Fruit fly (Drosophila melanogaster): ENCODE measurements around the gene CG12091.

The CG12091 gene

dm6 chr3L:1584781-1585180 lies 48.1 kb upstream of the CG12091 start (continued):
- no peak for TF ChIP-seq HLHmδ (GFP tag; optimal IDR thresholded peaks at IDR 0.05)
- no peak for TF ChIP-seq Jarid2 (GFP tag; optimal IDR thresholded peaks at IDR 0.05)
- TF ChIP-seq Six4 (GFP tag; optimal IDR thresholded peaks at IDR 0.05) = no peak
- no peak for TF ChIP-seq CG16863 (GFP tag; optimal IDR thresholded peaks at IDR 0.05)
- TF ChIP-seq CG6689 (GFP tag; IDR thresholded peaks at IDR 0.05) = peak; percentile 65
- no peak for TF ChIP-seq crol (GFP tag; IDR thresholded peaks at IDR 0.05)
- TF ChIP-seq CG32532 (GFP tag; IDR thresholded peaks at IDR 0.05) = peak; percentile 31; the same call in 1 of the 2 replicates
- peak; percentile 96 for TF ChIP-seq Drgx (GFP tag; IDR thresholded peaks at IDR 0.05)
- TF ChIP-seq CG17568 (GFP tag; optimal IDR thresholded peaks at IDR 0.05) = no peak
- no peak for TF ChIP-seq Atf-2 (GFP tag; optimal IDR thresholded peaks at IDR 0.05)
- TF ChIP-seq CG34376 (GFP tag; optimal IDR thresholded peaks at IDR 0.05) = no peak
- TF ChIP-seq aop (GFP tag; IDR thresholded peaks at IDR 0.05) = no peak
- TF ChIP-seq CG15514 (GFP tag; optimal IDR thresholded peaks at IDR 0.05) = no peak
- no peak for TF ChIP-seq dimm (GFP tag; IDR thresholded peaks at IDR 0.05)
- TF ChIP-seq C15 (GFP tag; IDR thresholded peaks at IDR 0.05) = no peak
- no peak for TF ChIP-seq CG34422 (GFP tag; IDR thresholded peaks at IDR 0.05)
- TF ChIP-seq ftz-f1 (GFP tag; optimal IDR thresholded peaks at IDR 0.05) = no peak
- TF ChIP-seq ash1 (GFP tag; optimal IDR thresholded peaks at IDR 0.05) = no peak
- peak; percentile 41; the same call in 1 of the 2 replicates for TF ChIP-seq ssp (GFP tag; IDR thresholded peaks at IDR 0.05)
- no peak for TF ChIP-seq dm (GFP tag; optimal IDR thresholded peaks at IDR 0.05)
- no peak for TF ChIP-seq CG7745 (tag; optimal IDR thresholded peaks at IDR 0.05)
- TF ChIP-seq gt (GFP tag; IDR thresholded peaks at IDR 0.05) = 0 out of 2 replicates have a peak, but pooled peaks have one; percentile 12
- no peak for TF ChIP-seq zen (tag; optimal IDR thresholded peaks at IDR 0.05)
- TF ChIP-seq dysf (GFP tag; IDR thresholded peaks at IDR 0.05) = peak; percentile 54; the same call in 1 of the 3 replicates
- TF ChIP-seq H15 (GFP tag; IDR thresholded peaks at IDR 0.05) = peak; percentile 42; the same call in 1 of the 3 replicates
- TF ChIP-seq stwl (tag; optimal IDR thresholded peaks at IDR 0.05) = no peak
- TF ChIP-seq CG1602 (GFP tag; optimal IDR thresholded peaks at IDR 0.05) = no peak
- TF ChIP-seq fd3F (GFP tag; optimal IDR thresholded peaks at IDR 0.05) = no peak
- no peak for TF ChIP-seq cad (GFP tag; optimal IDR thresholded peaks at IDR 0.05)
- TF ChIP-seq BtbVII (GFP tag; optimal IDR thresholded peaks at IDR 0.05) = no peak
- TF ChIP-seq CG13624 (GFP tag; optimal IDR thresholded peaks at IDR 0.05) = no peak
- TF ChIP-seq tll (GFP tag; optimal IDR thresholded peaks at IDR 0.05) = no peak
- no peak for TF ChIP-seq CG4328 (GFP tag; optimal IDR thresholded peaks at IDR 0.05)
- TF ChIP-seq amos (GFP tag; IDR thresholded peaks at IDR 0.05; ENCODE audit: partially characterized antibody) = no peak
- TF ChIP-seq ci (GFP tag; IDR thresholded peaks at IDR 0.05) = no peak
- no peak for TF ChIP-seq HmgZ (tag; optimal IDR thresholded peaks at IDR 0.05)
- TF ChIP-seq CG2678 (tag; optimal IDR thresholded peaks at IDR 0.05) = peak; percentile 28
- no peak for TF ChIP-seq Vsx1 (GFP tag; optimal IDR thresholded peaks at IDR 0.05)
- TF ChIP-seq BEAF-32 (GFP tag; optimal IDR thresholded peaks at IDR 0.05) = no peak
- TF ChIP-seq CG9437 (GFP tag; optimal IDR thresholded peaks at IDR 0.05) = no peak
- no peak for TF ChIP-seq zen2 (GFP tag; IDR thresholded peaks at IDR 0.05; ENCODE audit: partially characterized antibody)
- no peak for TF ChIP-seq Taf1 (GFP tag; IDR thresholded peaks at IDR 0.05)
- no peak for TF ChIP-seq CG16779 (GFP tag; IDR thresholded peaks at IDR 0.05)
- peak; percentile 69 for TF ChIP-seq dmrt99B (tag; optimal IDR thresholded peaks at IDR 0.05)
- TF ChIP-seq CG3995 (GFP tag; optimal IDR thresholded peaks at IDR 0.05) = no peak
- no peak for TF ChIP-seq CG3163 (GFP tag; optimal IDR thresholded peaks at IDR 0.05)
- no peak for TF ChIP-seq CrebB (tag; optimal IDR thresholded peaks at IDR 0.05)
- no peak for TF ChIP-seq pita (GFP tag; optimal IDR thresholded peaks at IDR 0.05)
- TF ChIP-seq sob (GFP tag; IDR thresholded peaks at IDR 0.05) = no peak
- no peak for TF ChIP-seq Oaz (GFP tag; IDR thresholded peaks at IDR 0.05)
- no peak; the same call in 1 of the 2 replicates for TF ChIP-seq CG1024 (GFP tag; IDR thresholded peaks at IDR 0.05)
- no peak for TF ChIP-seq CG6765 (GFP tag; optimal IDR thresholded peaks at IDR 0.05)
